Fruit fly (Drosophila melanogaster): Measurements from ENCODE around the gene Hsp26.

dm6 chr3L:9384445-9385079 lies 7.3 kb upstream of the Hsp26 start:
- TF ChIP-seq GATAd (GFP tag; optimal IDR thresholded peaks at IDR 0.05) = no peak
- no peak for TF ChIP-seq CG32264 (GFP tag; optimal IDR thresholded peaks at IDR 0.05)
